Worm (Caenorhabditis elegans) whole organism, L1 larva: ENCODE data around the gene F38A5.6.

Source experiments
- C16A3.4 ChIP-seq: fragments of 150-350 bp; optimal IDR thresholded peaks from 2 replicates; lab custom pipeline; 2014; ENCODE audit warnings: missing biosample characterization, missing genetic modification characterization
- C34B4.2 ChIP-seq: sonication (generic microtip); optimal IDR thresholded peaks from 2 replicates; lab custom pipeline; 2017; ENCODE audit warnings: mild to moderate bottlenecking, missing genetic modification characterization, missing compliant biosample characterization
- F16B12.6 ChIP-seq: fragments of 150-350 bp; optimal IDR thresholded peaks from 2 replicates; lab custom pipeline; 2014; ENCODE audit warnings: missing biosample characterization, missing genetic modification characterization
- aha-1 ChIP-seq: fragments of 150-350 bp; optimal IDR thresholded peaks from 2 replicates; lab custom pipeline; 2014; ENCODE audit warnings: missing biosample characterization, missing genetic modification characterization
- alr-1 ChIP-seq: fragments of 200-800 bp; sonication (Bioruptor generic); optimal IDR thresholded peaks from 2 replicates; lab custom pipeline; 2018; ENCODE audit warnings: borderline replicate concordance, mild to moderate bottlenecking, missing genetic modification characterization, missing compliant biosample characterization
- aly-2 ChIP-seq: fragments of 150-350 bp; optimal IDR thresholded peaks from 2 replicates; lab custom pipeline; 2014; ENCODE audit warnings: missing biosample characterization, missing genetic modification characterization
- ama-1 ChIP-seq: fragments of 150-350 bp; optimal IDR thresholded peaks from 2 replicates; lab custom pipeline; 2014
- blmp-1 ChIP-seq: fragments of 150-350 bp; optimal IDR thresholded peaks from 2 replicates; lab custom pipeline; 2014; ENCODE audit warnings: missing biosample characterization, missing genetic modification characterization
- ces-1 ChIP-seq: fragments of 150-350 bp; optimal IDR thresholded peaks from 2 replicates; lab custom pipeline; 2014; ENCODE audit warnings: missing biosample characterization, missing genetic modification reagents, missing genetic modification characterization
- dpl-1 ChIP-seq, 3 experiments: fragments of 150-350 bp in 2 of 3; sonication (generic microtip) in 1 of 3; optimal IDR thresholded peaks; 2 replicates each; lab custom pipeline; 2014 to 2017; ENCODE audit warnings: missing biosample characterization in 3 of 3, missing genetic modification characterization in 3 of 3, missing genetic modification reagents in 3 of 3
- dsc-1 ChIP-seq: sonication (generic microtip); optimal IDR thresholded peaks from 2 replicates; lab custom pipeline; 2016; ENCODE audit warnings: mild to moderate bottlenecking, missing genetic modification characterization, missing compliant biosample characterization
- efl-1 ChIP-seq, 4 experiments: fragments of 150-350 bp; optimal IDR thresholded peaks in 3 of 4; peaks in 1 of 4; 1 replicate in 1 of 4; 2 replicates in 3 of 4; lab custom pipeline; 2014; ENCODE audit warnings: missing biosample characterization in 2 of 4, missing genetic modification characterization in 2 of 4, missing genetic modification reagents in 2 of 4
- ets-5 ChIP-seq: fragments of 200-800 bp; sonication (Bioruptor generic); IDR thresholded peaks from 2 replicates; pipeline ENCODE4 v1.3.6; 2022; ENCODE audit warnings: missing genetic modification characterization, missing compliant biosample characterization
- fkh-10 ChIP-seq: sonication (generic microtip); optimal IDR thresholded peaks from 2 replicates; lab custom pipeline; 2017; ENCODE audit warnings: missing biosample characterization, missing genetic modification reagents, missing genetic modification characterization
- fkh-4 ChIP-seq: sonication (generic microtip); optimal IDR thresholded peaks from 2 replicates; lab custom pipeline; 2016; ENCODE audit warnings: missing compliant biosample characterization, missing genetic modification characterization, borderline replicate concordance
- fkh-8 ChIP-seq: sonication (generic microtip); optimal IDR thresholded peaks from 2 replicates; lab custom pipeline; 2016; ENCODE audit warnings: mild to moderate bottlenecking, missing genetic modification characterization, missing compliant biosample characterization
- hlh-17 ChIP-seq: fragments of 200-800 bp; sonication (Bioruptor generic); optimal IDR thresholded peaks from 2 replicates; lab custom pipeline; 2018; ENCODE audit warnings: missing genetic modification characterization, mild to moderate bottlenecking, missing compliant biosample characterization, moderate library complexity, borderline replicate concordance
- hlh-4 ChIP-seq: sonication (generic microtip); optimal IDR thresholded peaks from 2 replicates; lab custom pipeline; 2016; ENCODE audit warnings: mild to moderate bottlenecking, missing genetic modification characterization, missing compliant biosample characterization
- hpl-2 ChIP-seq: fragments of 150-350 bp; optimal IDR thresholded peaks from 2 replicates; lab custom pipeline; 2014; ENCODE audit warnings: missing biosample characterization, missing genetic modification reagents, missing genetic modification characterization
- irx-1 ChIP-seq: sonication (generic microtip); optimal IDR thresholded peaks from 2 replicates; lab custom pipeline; 2016; ENCODE audit warnings: missing genetic modification characterization, missing compliant biosample characterization
- jun-1 ChIP-seq: fragments of 150-350 bp; optimal IDR thresholded peaks from 2 replicates; lab custom pipeline; 2014; ENCODE audit warnings: missing biosample characterization, missing genetic modification reagents, missing genetic modification characterization
- lin-13 ChIP-seq: fragments of 150-350 bp; optimal IDR thresholded peaks from 2 replicates; lab custom pipeline; 2014; ENCODE audit warnings: missing biosample characterization, missing genetic modification reagents, missing genetic modification characterization
- lin-14 ChIP-seq: fragments of 200-800 bp; sonication (Bioruptor generic); optimal IDR thresholded peaks from 2 replicates; lab custom pipeline; 2018; ENCODE audit warnings: mild to moderate bottlenecking, missing genetic modification characterization, moderate library complexity, missing compliant biosample characterization
- lin-15B ChIP-seq: fragments of 150-350 bp; sonication (generic microtip); optimal IDR thresholded peaks from 3 replicates; lab custom pipeline; 2014; ENCODE audit warnings: missing biosample characterization, missing genetic modification characterization
- lir-3 ChIP-seq: sonication (generic microtip); optimal IDR thresholded peaks from 2 replicates; lab custom pipeline; 2016; ENCODE audit warnings: mild to moderate bottlenecking, missing genetic modification characterization, moderate library complexity, missing compliant biosample characterization; ENCODE audit not compliant: poor library complexity
- lsy-2 ChIP-seq, 2 experiments: fragments of 150-350 bp; optimal IDR thresholded peaks; 2 replicates each; lab custom pipeline; 2014; ENCODE audit warnings: missing biosample characterization in 2 of 2, missing genetic modification characterization in 2 of 2
- mef-2 ChIP-seq: fragments of 150-350 bp; optimal IDR thresholded peaks from 2 replicates; lab custom pipeline; 2014; ENCODE audit warnings: missing biosample characterization, missing genetic modification characterization
- nhr-11 ChIP-seq: fragments of 150-350 bp; optimal IDR thresholded peaks from 2 replicates; lab custom pipeline; 2014; ENCODE audit warnings: missing biosample characterization, missing genetic modification characterization
- nhr-71 ChIP-seq: sonication (generic microtip); optimal IDR thresholded peaks from 2 replicates; lab custom pipeline; 2016; ENCODE audit warnings: mild to moderate bottlenecking, missing genetic modification characterization, moderate library complexity, missing compliant biosample characterization
- nhr-76 ChIP-seq: sonication (generic microtip); optimal IDR thresholded peaks from 2 replicates; lab custom pipeline; 2017; ENCODE audit warnings: missing biosample characterization, missing genetic modification characterization
- nhr-77 ChIP-seq: fragments of 150-350 bp; optimal IDR thresholded peaks from 2 replicates; lab custom pipeline; 2014; ENCODE audit warnings: missing biosample characterization, missing genetic modification characterization
- nhr-85 ChIP-seq: sonication (generic microtip); peaks from one replicate; lab custom pipeline; 2016; ENCODE audit warnings: missing genetic modification characterization, inconsistent platforms, missing compliant biosample characterization
- pag-3 ChIP-seq: sonication (generic microtip); optimal IDR thresholded peaks from 2 replicates; lab custom pipeline; 2017; ENCODE audit warnings: missing genetic modification characterization, mild to moderate bottlenecking, missing compliant biosample characterization, antibody characterized with exemption, borderline replicate concordance; ENCODE audit not compliant: insufficient read depth
- pax-3 ChIP-seq: fragments of 200-800 bp; sonication (Bioruptor generic); optimal IDR thresholded peaks from 2 replicates; lab custom pipeline; 2018; ENCODE audit warnings: mild to moderate bottlenecking, missing genetic modification characterization, moderate library complexity, missing compliant biosample characterization
- pqm-1 ChIP-seq: sonication (generic microtip); optimal IDR thresholded peaks from 3 replicates; lab custom pipeline; 2017; ENCODE audit warnings: missing biosample characterization, missing genetic modification characterization
- snpc-4 ChIP-seq: fragments of 150-350 bp; optimal IDR thresholded peaks from 2 replicates; lab custom pipeline; 2014; ENCODE audit warnings: missing biosample characterization, missing genetic modification characterization
- sptf-1 ChIP-seq: fragments of 150-350 bp; optimal IDR thresholded peaks from 2 replicates; lab custom pipeline; 2014; ENCODE audit warnings: missing biosample characterization, missing genetic modification characterization
- sup-37 ChIP-seq: fragments of 200-800 bp; sonication (Bioruptor generic); optimal IDR thresholded peaks from 2 replicates; lab custom pipeline; 2018; ENCODE audit warnings: mild to moderate bottlenecking, missing genetic modification characterization, missing compliant biosample characterization
- tbx-2 ChIP-seq: sonication (generic microtip); optimal IDR thresholded peaks from 2 replicates; lab custom pipeline; 2016; ENCODE audit warnings: missing genetic modification characterization, missing compliant biosample characterization
- unc-130 ChIP-seq: fragments of 150-350 bp; optimal IDR thresholded peaks from 2 replicates; lab custom pipeline; 2017; ENCODE audit warnings: missing biosample characterization, missing genetic modification characterization, inconsistent platforms
- unc-30 ChIP-seq: sonication (generic microtip); optimal IDR thresholded peaks from 2 replicates; lab custom pipeline; 2017; ENCODE audit warnings: missing biosample characterization, missing genetic modification characterization
- unc-62 ChIP-seq: fragments of 150-350 bp; optimal IDR thresholded peaks from 2 replicates; lab custom pipeline; 2014; ENCODE audit warnings: missing biosample characterization, missing genetic modification reagents, missing genetic modification characterization
- unc-86 ChIP-seq: sonication (generic microtip); optimal IDR thresholded peaks from 2 replicates; lab custom pipeline; 2016; ENCODE audit warnings: missing genetic modification characterization, missing compliant biosample characterization
- xbp-1 ChIP-seq: sonication (generic microtip); optimal IDR thresholded peaks from 2 replicates; lab custom pipeline; 2016; ENCODE audit warnings: missing genetic modification characterization, missing compliant biosample characterization
- zag-1 ChIP-seq: fragments of 150-350 bp; optimal IDR thresholded peaks from 2 replicates; lab custom pipeline; 2014; ENCODE audit warnings: missing biosample characterization, missing genetic modification characterization
- zip-4 ChIP-seq: fragments of 200-800 bp; sonication (Bioruptor generic); optimal IDR thresholded peaks from 2 replicates; lab custom pipeline; 2018; ENCODE audit warnings: mild to moderate bottlenecking, missing genetic modification characterization, moderate library complexity, missing compliant biosample characterization
- ztf-11 ChIP-seq, 2 experiments: sonication (generic microtip); optimal IDR thresholded peaks; 2 replicates each; lab custom pipeline; 2016 to 2017; ENCODE audit warnings: missing genetic modification characterization in 2 of 2, missing biosample characterization in 1 of 2, missing compliant biosample characterization in 1 of 2

F38A5.6 gene

DNA sequence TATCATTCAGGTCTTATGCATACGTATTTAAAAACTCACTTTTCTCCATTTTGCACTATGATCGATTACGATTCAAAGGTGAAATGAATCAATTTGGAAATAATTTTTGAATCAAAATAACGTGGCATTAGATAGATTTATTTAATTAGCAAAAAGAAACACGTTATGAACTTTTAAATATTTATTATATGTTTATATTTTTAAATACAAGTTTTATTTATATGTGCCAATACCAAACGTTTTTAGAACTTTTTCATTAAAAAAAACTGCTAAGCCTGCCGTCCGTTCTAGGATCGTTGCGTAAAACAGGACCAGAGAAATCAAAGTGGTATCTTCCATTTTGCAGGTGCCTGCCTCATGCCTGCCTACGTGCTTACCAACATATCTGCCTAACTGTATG, at the start of gene F38A5.6:
F38A5.6 (minus strand) TSS at position 101 of the 400 bp plus-strand sequence.
- no peak for TF ChIP-seq fkh-10 (GFP tag; lab: Kevin White, UChicago)
- TF ChIP-seq fkh-8: no peak
- no peak for TF ChIP-seq aly-2 (tag; lab: Kevin White, UChicago)
- no peak for TF ChIP-seq dpl-1 (GFP tag; optimal IDR thresholded peaks at IDR 0.05; lab: Kevin White, UChicago)
- no peak for TF ChIP-seq tbx-2 (tag; lab: Kevin White, UChicago)
- TF ChIP-seq lin-13: no peak
- TF ChIP-seq efl-1 (optimal IDR thresholded peaks at IDR 0.05; lab: Kevin White, UChicago): no peak
- peak in 1 of 2 experiments; percentile 88 for TF ChIP-seq efl-1 (GFP tag; optimal IDR thresholded peaks at IDR 0.05 in 1 of 2; lab: Kevin White, UChicago)

DNA sequence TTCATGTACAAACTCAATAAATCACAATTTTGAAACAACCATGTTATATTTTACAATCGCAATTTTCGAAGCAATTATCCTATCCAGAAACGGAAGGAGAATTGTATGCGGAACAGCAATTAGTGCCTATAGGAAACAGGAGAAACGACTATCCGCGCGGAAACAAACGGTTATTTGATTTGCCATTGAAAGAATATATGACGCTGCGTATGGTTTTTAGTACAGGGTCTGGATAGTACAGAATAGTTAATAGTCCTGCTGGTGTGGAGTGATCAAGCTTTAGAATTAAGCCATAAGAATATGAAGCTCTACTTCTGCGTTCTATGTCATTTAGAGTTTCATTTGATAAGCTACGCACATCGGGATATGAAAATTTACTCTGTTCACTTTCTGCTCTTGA, 49.7 kb upstream of the F38A5.6 start:
- TF ChIP-seq blmp-1 (peak; percentile 3), ztf-11 (tag; optimal IDR thresholded peaks at IDR 0.05; lab: Kevin White, UChicago) (no peak)

DNA sequence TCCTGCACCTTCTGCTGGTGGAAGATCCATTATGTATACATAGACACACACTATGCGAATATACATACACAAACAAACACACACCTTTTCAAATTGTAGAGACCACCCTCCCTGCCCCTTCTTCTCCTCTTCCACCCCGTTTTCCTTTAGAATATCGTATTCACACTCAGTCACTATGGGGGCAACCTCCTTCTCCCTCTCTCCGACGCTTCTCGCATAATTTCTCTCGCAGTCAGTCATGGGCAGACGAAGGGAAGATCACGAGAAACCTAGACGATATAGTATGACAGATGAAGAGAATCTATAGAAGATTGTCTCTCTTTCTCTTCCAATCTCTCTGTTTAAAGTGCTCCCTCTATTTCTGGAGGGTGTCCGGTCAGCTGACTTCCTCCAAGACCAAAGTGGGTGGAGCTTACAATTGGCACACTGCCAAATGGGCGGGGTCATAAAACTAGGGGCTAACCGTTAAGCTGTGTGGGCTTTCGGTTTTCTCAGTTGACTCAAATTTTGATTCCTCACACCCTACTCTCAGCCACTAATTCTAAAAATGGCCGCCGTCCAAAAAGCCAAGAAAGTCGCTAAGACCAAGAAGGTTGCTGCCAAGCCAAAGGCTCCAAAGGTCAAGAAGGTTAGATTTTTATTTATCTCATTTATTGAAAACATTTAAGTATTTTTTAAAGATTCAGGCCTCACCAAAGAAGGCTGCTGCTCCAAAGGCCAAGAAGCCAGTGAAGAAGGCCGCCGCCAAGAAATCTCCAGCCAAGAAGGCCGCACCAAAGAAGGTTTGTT, 48.9 kb upstream of the F38A5.6 start, which contains the start of gene hil-7:
hil-7 (plus strand) TSS at position 446 of the 789 bp plus-strand sequence.
- TF ChIP-seq nhr-11: peak; percentile 45
- TF ChIP-seq ama-1 (lab: Kevin White, UChicago): no peak
- TF ChIP-seq sptf-1 (tag; lab: Kevin White, UChicago): no peak
- TF ChIP-seq tbx-2 (tag; lab: Kevin White, UChicago): peak; percentile 88
- no peak for TF ChIP-seq F16B12.6 (tag; lab: Kevin White, UChicago)
- TF ChIP-seq hpl-2 (GFP tag; lab: Kevin White, UChicago): no peak
- peak; percentile 93 for TF ChIP-seq lin-14 (GFP tag; lab: Kevin White, UChicago)
- no peak for TF ChIP-seq aha-1 (tag; lab: Kevin White, UChicago)
- peak; percentile 28 for TF ChIP-seq pax-3 (tag; lab: Kevin White, UChicago)
- TF ChIP-seq ets-5: no peak
- no peak for TF ChIP-seq C34B4.2 (tag; lab: Kevin White, UChicago)
- TF ChIP-seq lsy-2 (tag; optimal IDR thresholded peaks at IDR 0.05; lab: Kevin White, UChicago): peak; percentile 76 to 88
- TF ChIP-seq unc-130 (tag; lab: Kevin White, UChicago): no peak
- no peak for TF ChIP-seq lin-15B
- TF ChIP-seq blmp-1: peak; percentile 83
- TF ChIP-seq zip-4 (GFP tag; lab: Kevin White, UChicago): no peak
- TF ChIP-seq pag-3 (tag; lab: Kevin White, UChicago): no peak
- no peak for TF ChIP-seq hlh-4 (tag; lab: Kevin White, UChicago)
- TF ChIP-seq unc-62: no peak
- peak; percentile 57 to 64 (median 63) for TF ChIP-seq dpl-1 (GFP tag; optimal IDR thresholded peaks at IDR 0.05; lab: Kevin White, UChicago)
- TF ChIP-seq alr-1: no peak
- peak; percentile 52 for TF ChIP-seq mef-2 (tag; lab: Kevin White, UChicago)
- peak; percentile 91 for TF ChIP-seq nhr-71 (tag; lab: Kevin White, UChicago)
- TF ChIP-seq nhr-85: peak; percentile 94
- TF ChIP-seq ces-1 (GFP tag; lab: Kevin White, UChicago): no peak
- no peak for TF ChIP-seq nhr-77 (tag; lab: Kevin White, UChicago)
- peak; percentile 55 for TF ChIP-seq xbp-1 (tag; lab: Kevin White, UChicago)
- TF ChIP-seq lir-3: peak; percentile 78
- TF ChIP-seq fkh-4 (tag; lab: Kevin White, UChicago): no peak
- TF ChIP-seq snpc-4 (tag; lab: Kevin White, UChicago): peak; percentile 69
- peak; percentile 90 for TF ChIP-seq unc-86 (tag; lab: Kevin White, UChicago)
- no peak for TF ChIP-seq sup-37
- TF ChIP-seq zag-1 (tag; lab: Kevin White, UChicago): no peak
- peak; percentile 70 for TF ChIP-seq C16A3.4
- TF ChIP-seq irx-1: peak; percentile 50
- TF ChIP-seq dsc-1 (tag; lab: Kevin White, UChicago): peak; percentile 35
- TF ChIP-seq pqm-1 (tag; lab: Kevin White, UChicago): no peak
- peak; percentile 53 for TF ChIP-seq jun-1 (tag; lab: Kevin White, UChicago)
- no peak for TF ChIP-seq hlh-17 (GFP tag; lab: Kevin White, UChicago)
- no peak for TF ChIP-seq unc-30 (tag; lab: Kevin White, UChicago)
- TF ChIP-seq nhr-76: no peak
